Worm (Caenorhabditis elegans) whole organism, midembryonic: ENCODE results near the gene aqp-2.

Experiments used
- T22C8.4 ChIP-seq: fragments of 200-800 bp; sonication (Bioruptor generic); IDR thresholded peaks from 2 replicates; pipeline ENCODE4 v1.3.6; 2022; ENCODE audit warnings: missing genetic modification characterization, missing compliant biosample characterization
- cog-1 ChIP-seq: sonication (generic microtip); optimal IDR thresholded peaks from 2 replicates; lab custom pipeline; 2016; ENCODE audit warnings: missing genetic modification characterization, missing compliant biosample characterization
- flt-1 ChIP-seq: fragments of 200-800 bp; sonication (Bioruptor generic); IDR thresholded peaks from 2 replicates; pipeline ENCODE4 v1.3.6; 2022; ENCODE audit warnings: missing genetic modification characterization, missing compliant biosample characterization
- klf-2 ChIP-seq: fragments of 200-800 bp; sonication (Bioruptor generic); conservative IDR thresholded peaks from 2 replicates; pipeline ENCODE4 v1.3.6; 2022; ENCODE audit warnings: missing genetic modification reagents, missing genetic modification characterization, missing compliant biosample characterization
- med-1 ChIP-seq: sonication (generic microtip); optimal IDR thresholded peaks from 2 replicates; lab custom pipeline; 2017; ENCODE audit warnings: missing genetic modification characterization, mild to moderate bottlenecking, missing compliant biosample characterization, antibody characterized with exemption, missing genetic modification reagents; ENCODE audit not compliant: insufficient read depth
- ref-1 ChIP-seq: fragments of 200-800 bp; sonication (Bioruptor generic); conservative IDR thresholded peaks from 2 replicates; pipeline ENCODE4 v1.3.6; 2022; ENCODE audit warnings: missing genetic modification reagents, missing genetic modification characterization, missing compliant biosample characterization
- tab-1 ChIP-seq: fragments of 200-800 bp; sonication (Bioruptor generic); IDR thresholded peaks from 2 replicates; pipeline ENCODE4 v1.3.6; 2022; ENCODE audit warnings: missing genetic modification characterization, missing compliant biosample characterization
- ztf-23 ChIP-seq: fragments of 200-800 bp; sonication (Bioruptor generic); IDR thresholded peaks from 2 replicates; pipeline ENCODE4 v1.3.6; 2022; ENCODE audit warnings: missing genetic modification reagents, missing genetic modification characterization, missing compliant biosample characterization
- ztf-29 ChIP-seq: fragments of 200-800 bp; sonication (Bioruptor generic); IDR thresholded peaks from 2 replicates; pipeline ENCODE4 v1.3.6; 2022; ENCODE audit warnings: missing genetic modification reagents, missing genetic modification characterization, missing compliant biosample characterization

The aqp-2 gene

ce11 chrII:9233813-9234212 is 28.0 kb downstream of the aqp-2 start:
- no peak for TF ChIP-seq ztf-29 (GFP tag; lab: Robert Waterston, UW)
- TF ChIP-seq med-1 (GFP tag; lab: Kevin White, UChicago), result no peak
- no peak for TF ChIP-seq klf-2
- no peak for TF ChIP-seq ref-1 (GFP tag; lab: Robert Waterston, UW)
- no peak for TF ChIP-seq flt-1 (GFP tag; lab: Robert Waterston, UW)
- no peak for TF ChIP-seq ztf-23 (GFP tag; lab: Robert Waterston, UW)
- TF ChIP-seq T22C8.4 (GFP tag; lab: Robert Waterston, UW), result no peak
- TF ChIP-seq tab-1 (GFP tag; lab: Robert Waterston, UW), result no peak
- no peak for TF ChIP-seq cog-1 (tag; lab: Kevin White, UChicago)

- TF ChIP-seq med-1 (GFP tag; lab: Kevin White, UChicago) (no peak), T22C8.4 (GFP tag; lab: Robert Waterston, UW) (no peak), cog-1 (tag; lab: Kevin White, UChicago) (no peak), tab-1 (GFP tag; lab: Robert Waterston, UW) (no peak), ref-1 (GFP tag; lab: Robert Waterston, UW) (no peak), klf-2 (no peak), ztf-29 (GFP tag; lab: Robert Waterston, UW) (no peak), ztf-23 (GFP tag; lab: Robert Waterston, UW) (no peak), flt-1 (GFP tag; lab: Robert Waterston, UW) (no peak)
These were observed 28.9 kb downstream of the aqp-2 start, which contains the start of gene T26C5.2 for ce11 chrII:9232923-9233322. TSS of gene T26C5.2 (plus strand) at chrII:9233223.

DNA sequence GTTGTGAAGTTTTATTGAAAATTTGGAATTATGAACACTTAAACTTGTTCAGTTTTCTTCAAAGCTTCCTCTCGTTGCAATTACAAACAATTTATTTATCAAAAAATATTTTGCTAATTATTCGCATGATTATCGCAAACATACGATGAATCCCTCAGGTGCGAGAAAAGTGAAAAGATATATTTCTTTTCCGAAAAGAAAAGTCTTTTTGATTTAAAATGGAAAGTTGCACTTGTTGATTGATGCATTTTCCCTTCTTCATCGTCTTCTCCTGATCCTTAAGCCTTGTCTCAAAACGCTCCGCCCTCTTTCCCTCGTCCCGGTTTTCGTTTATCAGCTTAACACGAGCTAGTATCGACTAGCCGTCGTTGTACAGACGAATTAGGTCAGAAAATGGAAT is 29.3 kb downstream of the aqp-2 start:
- TF ChIP-seq ztf-23 (GFP tag; lab: Robert Waterston, UW), result no peak
- no peak for TF ChIP-seq ref-1 (GFP tag; lab: Robert Waterston, UW)
- TF ChIP-seq T22C8.4 (GFP tag; lab: Robert Waterston, UW), result no peak

DNA sequence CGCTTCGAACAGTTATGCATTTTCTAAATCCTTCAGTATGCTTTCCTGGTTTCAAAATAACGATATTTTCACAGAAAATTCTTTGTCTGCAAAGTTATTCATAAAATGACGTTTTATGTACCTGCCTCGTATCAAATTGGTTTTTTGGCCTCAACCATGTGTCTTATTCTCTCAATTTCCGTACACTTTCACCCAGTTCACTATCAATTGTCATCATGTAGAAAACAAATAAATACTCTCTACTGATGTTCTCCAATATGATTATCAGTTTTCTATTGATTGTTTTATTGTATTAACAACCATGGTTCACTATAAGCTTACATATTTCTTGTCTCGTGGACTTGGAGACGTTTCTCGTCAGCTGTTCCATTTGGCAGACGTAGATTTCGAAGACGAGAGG is 30.5 kb downstream of the aqp-2 start, which contains the start of gene gst-13:
Gene gst-13 (plus strand): TSS at position 218 of the 400 bp plus-strand sequence.
- TF ChIP-seq med-1 (GFP tag; lab: Kevin White, UChicago) (no peak), ref-1 (GFP tag; lab: Robert Waterston, UW) (no peak), cog-1 (tag; lab: Kevin White, UChicago) (no peak), T22C8.4 (GFP tag; lab: Robert Waterston, UW) (no peak), ztf-29 (GFP tag; lab: Robert Waterston, UW) (no peak), flt-1 (GFP tag; lab: Robert Waterston, UW) (no peak), ztf-23 (GFP tag; lab: Robert Waterston, UW) (no peak), tab-1 (GFP tag; lab: Robert Waterston, UW) (no peak), klf-2 (no peak)

ce11 chrII:9227134-9227533 is 34.6 kb downstream of the aqp-2 start, which contains the start of gene abu-14:
TSS of gene abu-14 (minus strand) at chrII:9227214.
- no peak for TF ChIP-seq tab-1 (GFP tag; lab: Robert Waterston, UW)
- TF ChIP-seq flt-1 (GFP tag; lab: Robert Waterston, UW), result no peak
- no peak for TF ChIP-seq cog-1 (tag; lab: Kevin White, UChicago)
- no peak for TF ChIP-seq ref-1 (GFP tag; lab: Robert Waterston, UW)
- TF ChIP-seq T22C8.4 (GFP tag; lab: Robert Waterston, UW), result no peak
- TF ChIP-seq med-1 (GFP tag; lab: Kevin White, UChicago), result no peak
- TF ChIP-seq klf-2, result no peak
- no peak for TF ChIP-seq ztf-23 (GFP tag; lab: Robert Waterston, UW)
- TF ChIP-seq ztf-29 (GFP tag; lab: Robert Waterston, UW), result no peak

DNA sequence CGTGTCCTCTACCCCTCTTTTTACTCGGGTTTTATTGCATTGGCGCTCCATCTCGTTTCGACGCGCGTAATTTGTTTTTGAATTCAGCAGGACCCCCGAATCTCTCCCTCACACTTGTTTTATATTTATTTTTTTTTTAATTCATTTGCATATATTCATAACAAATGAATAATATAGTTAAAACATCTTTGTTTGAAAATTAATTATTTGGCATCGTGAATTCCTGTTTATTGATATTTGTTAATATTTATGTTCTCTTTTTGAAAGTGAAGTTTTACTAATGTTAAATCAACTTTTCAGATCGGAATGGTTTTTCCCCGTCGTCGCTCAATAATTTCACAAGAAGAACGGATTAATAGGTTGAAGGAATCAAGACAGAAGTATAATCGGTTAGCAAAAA is 38.8 kb downstream of the aqp-2 start, which contains the start of gene ZK1067.3:
Gene ZK1067.3 (plus strand): TSS at position 301 of the 400 bp plus-strand sequence.
- TF ChIP-seq cog-1 (tag; lab: Kevin White, UChicago) (no peak), T22C8.4 (GFP tag; lab: Robert Waterston, UW) (no peak), klf-2 (no peak), flt-1 (GFP tag; lab: Robert Waterston, UW) (no peak), ref-1 (GFP tag; lab: Robert Waterston, UW) (no peak), ztf-29 (GFP tag; lab: Robert Waterston, UW) (no peak), med-1 (GFP tag; lab: Kevin White, UChicago) (no peak), tab-1 (GFP tag; lab: Robert Waterston, UW) (no peak), ztf-23 (GFP tag; lab: Robert Waterston, UW) (no peak)

- TF ChIP-seq flt-1 (GFP tag; lab: Robert Waterston, UW) (no peak), cog-1 (tag; lab: Kevin White, UChicago) (no peak), klf-2 (no peak), tab-1 (GFP tag; lab: Robert Waterston, UW) (no peak), med-1 (GFP tag; lab: Kevin White, UChicago) (no peak), ztf-23 (GFP tag; lab: Robert Waterston, UW) (no peak), T22C8.4 (GFP tag; lab: Robert Waterston, UW) (no peak), ref-1 (GFP tag; lab: Robert Waterston, UW) (no peak), ztf-29 (GFP tag; lab: Robert Waterston, UW) (no peak)
These were observed 48.6 kb downstream of the aqp-2 start, which contains the start of gene znfx-1 for ce11 chrII:9213055-9213708. TSS of gene znfx-1 (plus strand) at chrII:9213658.

- TF ChIP-seq ztf-23 (GFP tag; lab: Robert Waterston, UW) (no peak), tab-1 (GFP tag; lab: Robert Waterston, UW) (no peak), klf-2 (no peak), flt-1 (GFP tag; lab: Robert Waterston, UW) (no peak), med-1 (GFP tag; lab: Kevin White, UChicago) (no peak), ztf-29 (GFP tag; lab: Robert Waterston, UW) (no peak), cog-1 (tag; lab: Kevin White, UChicago) (no peak), T22C8.4 (GFP tag; lab: Robert Waterston, UW) (no peak), ref-1 (GFP tag; lab: Robert Waterston, UW) (no peak)
These were observed 50.1 kb downstream of the aqp-2 start for ce11 chrII:9211684-9212083.

DNA sequence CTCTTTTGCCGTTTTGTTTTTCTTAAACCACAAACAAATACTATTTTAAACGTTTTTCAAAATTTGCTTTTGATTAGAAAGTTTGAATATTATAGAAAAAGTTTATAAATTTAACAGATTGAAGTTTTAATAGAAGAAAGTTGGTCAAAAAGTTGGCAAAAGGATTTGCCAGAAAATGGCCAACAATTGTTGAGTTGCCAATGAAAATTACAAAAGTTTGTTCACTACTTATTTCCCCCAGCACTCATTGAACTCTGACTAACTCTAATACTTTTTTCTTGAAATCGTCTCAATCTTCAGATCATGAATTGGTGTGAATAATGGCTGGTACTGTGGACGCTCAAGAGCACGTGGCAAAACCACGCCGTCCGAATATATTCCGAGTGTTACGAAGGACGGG is 51.7 kb downstream of the aqp-2 start, which contains the start of gene ZK1067.4:
Gene ZK1067.4 (plus strand): TSS at position 301 of the 400 bp plus-strand sequence.
- TF ChIP-seq ztf-23 (GFP tag; lab: Robert Waterston, UW), result no peak
- no peak for TF ChIP-seq ref-1 (GFP tag; lab: Robert Waterston, UW)
- no peak for TF ChIP-seq klf-2
